Worm (Caenorhabditis elegans): Measurements from ENCODE around the gene W06B4.2.

ce11 chrII:4456024-4456423 is 11.9 kb upstream of the W06B4.2 start:
- TF ChIP-seq him-1 (tag; optimal IDR thresholded peaks at IDR 0.05) (no peak), mes-4 (tag; optimal IDR thresholded peaks at IDR 0.05) (no peak), K11D2.4 (GFP tag; IDR thresholded peaks at IDR 0.05) (0 out of 2 replicates have a peak, but pooled peaks have one; percentile 34), lsl-1 (GFP tag; optimal IDR thresholded peaks at IDR 0.05) (no peak), madf-6 (GFP tag; IDR thresholded peaks at IDR 0.05) (no peak), ekl-4 (GFP tag; IDR thresholded peaks at IDR 0.05) (peak; percentile 12; the same call in 1 of the 2 replicates), B0336.3 (GFP tag; IDR thresholded peaks at IDR 0.05) (no peak), snpc-4 (GFP tag; optimal IDR thresholded peaks at IDR 0.05) (no peak), snpc-4 (tag; optimal IDR thresholded peaks at IDR 0.05) (no peak), pha-4 (tag; optimal IDR thresholded peaks at IDR 0.05) (no peak)

Measured in whole organism, young adult.